Worm (Caenorhabditis elegans) whole organism, dauer: ENCODE results near the gene C25F9.13.

Source experiments
- unc-62 ChIP-seq: sonication (generic microtip); optimal IDR thresholded peaks from 2 replicates; lab custom pipeline; 2017; ENCODE audit warnings: missing biosample characterization, missing genetic modification reagents, missing genetic modification characterization

C25F9.13 gene

DNA sequence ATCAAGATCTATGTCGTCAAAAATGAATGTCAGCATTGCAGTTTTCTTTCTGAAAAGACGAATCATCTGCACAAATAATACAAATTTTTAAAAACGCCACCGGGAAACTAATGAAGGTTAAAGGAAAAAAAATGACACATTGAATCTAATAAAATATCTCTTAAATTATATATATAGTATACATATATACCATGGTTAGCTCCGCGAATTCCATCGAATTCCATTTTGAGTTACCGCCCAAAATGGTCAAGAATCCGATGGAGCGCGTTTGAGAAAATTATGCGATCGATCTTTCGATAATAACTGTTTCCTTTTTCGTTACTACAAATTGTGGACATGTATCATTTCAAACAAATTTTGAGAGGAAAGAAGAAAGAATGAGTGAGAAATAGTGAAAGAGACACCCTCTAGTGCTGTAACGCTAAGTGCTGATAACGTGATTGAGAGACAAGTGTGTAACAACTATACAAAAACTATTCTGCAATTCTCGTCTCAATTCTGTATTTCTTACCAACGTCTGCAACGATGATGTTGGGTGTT, 6.6 kb upstream of the C25F9.13 start, which contains the start of the genes C25F9.6 and C25F9.10:
TSS of gene C25F9.6 (minus strand) at position 51 of the 540 bp plus-strand sequence.
TSS of gene C25F9.10 (plus strand) at position 454 of the 540 bp plus-strand sequence.
- no peak for TF ChIP-seq unc-62

ce11 chrV:19403619-19404018, 4.8 kb upstream of the C25F9.13 start:
- TF ChIP-seq unc-62: no peak

- TF ChIP-seq unc-62: no peak
Observed at ce11 chrV:19402855-19403254, 4.1 kb upstream of the C25F9.13 start, which contains the start of gene C25F9.12. C25F9.12 (minus strand) TSS chrV:19402955.

DNA sequence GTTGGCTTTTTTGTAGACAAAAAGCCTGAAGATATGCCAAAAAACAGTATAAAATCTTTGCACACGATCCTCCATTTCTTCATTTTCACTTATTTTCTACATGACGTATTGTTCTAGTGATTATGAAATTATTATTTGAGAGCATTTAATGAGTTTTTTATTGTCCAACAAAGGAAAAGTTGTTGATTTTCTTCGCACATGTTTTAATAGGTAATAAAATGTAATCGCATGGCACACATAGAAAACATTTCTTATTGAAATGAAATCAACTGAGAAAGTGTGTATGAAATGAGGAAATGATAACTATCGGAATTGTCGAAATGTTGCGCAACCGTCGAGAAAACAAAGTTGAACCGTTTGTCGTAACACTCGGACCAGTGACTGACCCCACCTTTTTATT, 2.6 kb upstream of the C25F9.13 start:
- TF ChIP-seq unc-62: no peak

DNA sequence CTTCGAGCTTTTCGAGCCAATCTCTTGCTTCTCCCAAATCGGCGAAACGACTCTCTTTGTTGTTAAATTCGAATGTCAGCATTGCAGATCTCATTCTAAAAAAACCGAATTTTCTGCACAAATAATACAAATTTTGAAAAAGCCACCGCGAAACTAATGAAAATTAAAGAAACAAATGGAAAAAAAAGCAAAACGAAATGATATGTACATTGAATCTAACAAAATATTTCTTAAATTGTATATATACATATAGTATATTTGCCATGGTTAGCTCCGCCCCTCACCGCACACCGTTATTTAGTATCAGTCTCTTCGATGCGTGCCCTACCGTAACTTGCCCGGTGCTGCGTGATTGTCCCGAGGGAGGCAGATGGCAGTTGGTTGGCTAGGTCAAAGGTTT, 1.8 kb upstream of the C25F9.13 start, which contains the start of gene srw-86:
TSS of gene srw-86 (minus strand) at position 101 of the 400 bp plus-strand sequence.
- TF ChIP-seq unc-62: no peak

- TF ChIP-seq unc-62: no peak
Observed at ce11 chrV:19398396-19398795, 386 bp downstream of the C25F9.13 start.

ce11 chrV:19396576-19397313, 2.0 kb downstream of the C25F9.13 start:
- TF ChIP-seq unc-62: no peak

DNA sequence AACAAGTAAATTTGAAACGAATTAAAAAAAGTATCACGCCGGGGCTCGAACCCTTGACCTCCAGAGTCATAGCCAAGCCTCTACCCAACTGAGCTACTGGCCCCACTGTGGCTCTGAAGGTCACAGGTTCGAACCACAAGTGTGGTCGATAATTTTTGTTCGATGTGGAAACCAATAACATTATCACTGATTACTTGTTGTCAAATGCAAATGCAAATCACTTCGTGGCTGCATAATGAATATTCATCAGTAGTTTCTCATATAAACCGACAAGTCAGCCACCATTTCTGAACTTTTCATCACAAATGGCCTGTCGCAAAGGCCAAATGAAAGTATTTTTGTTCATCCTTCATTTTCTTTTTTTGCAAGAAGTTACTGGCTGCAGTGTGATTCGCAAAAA, 4.0 kb downstream of the C25F9.13 start, which contains the start of gene C25F9.8:
TSS of gene C25F9.8 (plus strand) at position 301 of the 400 bp plus-strand sequence.
- TF ChIP-seq unc-62: no peak

ce11 chrV:19391242-19391641, 7.5 kb downstream of the C25F9.13 start:
- no peak for TF ChIP-seq unc-62

DNA sequence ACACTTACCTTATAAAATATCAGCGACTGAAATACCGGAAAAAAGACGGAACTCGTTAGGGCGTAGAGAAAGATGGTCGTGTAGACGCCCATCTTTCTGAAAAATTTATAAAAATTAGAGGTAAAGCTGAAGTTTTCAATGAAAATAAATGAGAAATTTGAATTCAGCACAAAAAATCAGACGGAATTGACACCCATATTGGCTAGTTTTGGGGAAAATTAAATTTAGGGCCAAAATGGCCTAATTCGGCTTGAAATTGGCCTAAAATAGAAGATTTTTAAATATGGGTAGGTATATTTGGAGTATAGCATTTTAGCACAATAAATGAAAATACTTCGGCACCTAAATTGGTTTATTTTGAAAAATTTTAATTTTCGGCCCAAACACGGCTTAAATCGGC, 8.8 kb downstream of the C25F9.13 start, which contains the start of gene slcr-46.2:
TSS of gene slcr-46.2 (minus strand) at position 101 of the 400 bp plus-strand sequence.
- no peak for TF ChIP-seq unc-62

DNA sequence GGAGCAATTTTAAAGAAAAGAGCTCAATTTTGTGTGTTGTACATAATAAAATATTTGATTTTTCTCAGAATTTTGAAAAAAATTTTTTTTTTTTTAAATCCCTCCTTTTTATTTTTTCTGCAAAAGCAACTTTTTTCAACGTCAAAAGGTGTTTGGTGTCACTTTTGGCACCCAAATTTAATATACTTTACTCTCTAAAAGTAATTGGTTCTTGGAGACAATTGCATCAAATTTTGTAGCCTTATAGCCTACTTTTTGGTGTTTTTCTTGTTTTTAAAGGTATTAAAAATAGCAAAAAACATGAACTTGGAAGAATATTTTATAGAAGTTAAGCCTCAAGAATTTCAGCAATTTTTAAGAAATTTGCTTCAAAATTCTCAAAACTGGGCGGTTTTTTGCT, 17.8 kb downstream of the C25F9.13 start, which contains the start of gene srw-84:
TSS of gene srw-84 (plus strand) at position 301 of the 400 bp plus-strand sequence.
- TF ChIP-seq unc-62: no peak

- TF ChIP-seq unc-62: no peak
Observed at ce11 chrV:19377014-19377494, 21.7 kb downstream of the C25F9.13 start, which contains the start of gene nceh-1. nceh-1 (plus strand) TSS chrV:19377444.

DNA sequence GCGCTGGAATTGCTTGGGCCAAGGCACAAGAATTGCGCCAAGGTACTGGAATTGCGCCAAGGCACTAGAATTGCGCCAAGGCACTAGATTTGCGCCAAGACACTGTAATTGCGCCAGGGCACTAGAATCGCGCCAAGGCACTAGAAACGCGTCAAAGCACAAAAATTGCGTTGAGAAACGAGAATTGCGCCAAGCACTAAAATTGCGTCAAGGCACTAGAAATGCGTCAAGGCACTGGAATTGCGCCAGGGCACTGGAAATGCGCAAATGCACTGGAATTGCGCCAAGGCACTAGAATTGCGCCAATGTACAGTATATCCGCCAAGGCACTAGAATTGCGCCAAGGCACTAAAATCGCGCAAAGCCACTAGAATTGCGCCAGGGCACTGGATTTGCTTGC, 27.0 kb downstream of the C25F9.13 start:
- no peak for TF ChIP-seq unc-62

DNA sequence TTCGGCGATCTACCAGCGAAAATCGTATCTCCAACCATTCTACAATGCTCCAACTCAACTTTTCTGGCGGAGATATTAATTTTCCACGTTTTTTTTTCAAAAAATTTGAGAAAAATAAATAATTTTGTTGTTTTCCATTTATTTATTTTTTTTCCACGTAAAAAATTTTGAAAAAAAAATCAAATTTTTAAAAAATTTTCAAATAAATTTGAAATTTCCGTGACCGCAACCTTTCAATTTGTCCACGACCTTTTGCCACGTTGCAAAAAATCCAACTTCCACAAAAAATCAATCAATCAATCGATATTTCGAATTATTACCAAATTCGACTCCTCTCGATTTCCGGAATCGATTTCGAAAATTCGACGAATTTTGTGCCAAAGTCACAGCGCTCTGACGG, 27.5 kb downstream of the C25F9.13 start, which contains the start of gene Y43F8A.2:
TSS of gene Y43F8A.2 (plus strand) at position 301 of the 400 bp plus-strand sequence.
- TF ChIP-seq unc-62: no peak

DNA sequence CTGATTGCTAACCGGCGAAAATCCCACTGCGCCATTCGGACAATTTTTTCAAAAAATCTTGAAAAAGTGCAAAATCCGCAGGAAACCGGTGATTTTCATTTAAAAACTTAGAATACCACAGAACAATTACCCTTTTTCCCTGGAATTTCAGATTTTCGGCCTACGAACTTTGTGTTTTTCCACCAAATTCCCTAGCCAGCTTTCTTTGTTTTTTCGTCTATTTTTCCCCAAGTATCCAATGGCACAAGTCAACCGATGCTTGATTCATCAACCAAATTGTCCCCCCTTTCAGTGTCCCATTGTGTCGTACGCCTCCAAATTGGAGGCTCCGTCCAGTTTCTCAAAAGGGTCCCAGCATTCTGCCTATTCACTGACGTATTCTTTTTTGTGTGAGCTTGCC, 28.6 kb downstream of the C25F9.13 start, which contains the start of gene Y43F8A.1:
TSS of gene Y43F8A.1 (plus strand) at position 301 of the 400 bp plus-strand sequence.
- no peak for TF ChIP-seq unc-62

DNA sequence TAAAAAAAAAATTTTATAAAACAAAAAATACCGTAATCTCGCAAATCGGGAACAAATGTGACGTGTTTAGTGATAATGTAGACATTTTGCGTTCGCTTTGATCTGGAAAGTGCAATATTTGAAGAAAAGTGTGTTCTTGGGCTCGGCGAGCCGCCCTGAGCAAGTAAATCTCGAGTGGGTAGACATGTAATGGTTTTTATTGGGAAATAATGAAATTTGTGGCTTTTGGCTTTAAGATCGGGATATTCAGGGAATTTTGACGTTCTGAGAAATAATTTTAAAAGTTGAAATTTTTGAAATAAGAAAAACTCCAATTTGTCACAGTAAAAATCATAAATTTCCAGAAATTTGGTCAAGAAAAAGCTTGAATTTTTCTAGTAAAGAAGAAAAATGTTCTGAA, 36.2 kb downstream of the C25F9.13 start, which contains the start of gene C14B4.2:
TSS of gene C14B4.2 (minus strand) at position 101 of the 400 bp plus-strand sequence.
- TF ChIP-seq unc-62: no peak

DNA sequence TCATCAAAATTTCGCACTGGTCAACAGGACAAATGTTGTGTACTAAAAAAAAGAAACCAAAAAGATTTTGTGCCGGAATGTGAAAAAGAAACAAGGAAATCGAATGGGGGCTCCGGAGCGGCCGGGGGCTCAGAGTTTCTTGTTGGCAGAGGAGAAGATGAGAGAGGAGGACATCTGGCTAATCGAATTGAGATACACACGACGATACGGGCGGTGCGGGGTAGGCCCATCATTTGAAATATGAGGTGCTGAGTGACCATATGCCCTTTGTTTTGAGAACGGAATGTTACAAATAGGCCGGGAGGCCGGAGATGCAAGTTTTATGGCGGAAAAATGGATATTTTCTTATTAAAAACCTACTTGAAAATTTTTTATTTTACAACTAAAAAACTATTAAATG, 40.7 kb downstream of the C25F9.13 start:
- TF ChIP-seq unc-62: no peak
